Fruit fly (Drosophila melanogaster) Kc167 (cell line): ENCODE measurements around the gene Hsp27.

ENCODE experiments used
- Myc ChIP-seq: fragments of >200 bp; optimal IDR thresholded peaks from 2 replicates; lab custom pipeline; 2017; ENCODE audit warnings: missing external identifiers
- Sin3A ChIP-seq: fragments of >200 bp; optimal IDR thresholded peaks from 2 replicates; lab custom pipeline; 2018; ENCODE audit warnings: missing external identifiers
- h ChIP-seq: fragments of >200 bp; optimal IDR thresholded peaks from 3 replicates; lab custom pipeline; 2018; ENCODE audit warnings: missing external identifiers
- insv ChIP-seq: fragments of >200 bp; optimal IDR thresholded peaks from 3 replicates; lab custom pipeline; 2018; ENCODE audit warnings: missing external identifiers
- psq ChIP-seq: fragments of >200 bp; optimal IDR thresholded peaks from 2 replicates; lab custom pipeline; 2017; ENCODE audit warnings: missing external identifiers
- ttk ChIP-seq: sonication (Bioruptor generic); optimal IDR thresholded peaks from 2 replicates; lab custom pipeline; 2017; ENCODE audit warnings: missing external identifiers

- TF ChIP-seq ttk (no peak), Myc (lab: Kevin White, UChicago) (no peak), insv (lab: Kevin White, UChicago) (no peak), psq (no peak), Sin3A (lab: Kevin White, UChicago) (no peak), h (lab: Kevin White, UChicago) (no peak)
Measured at dm6 chr3L:9424528-9424911, 40.7 kb downstream of the Hsp27 start.
